Fruit fly (Drosophila melanogaster) whole organism, embryonic: ENCODE data around the gene CG43294.

Experiments
- Adf1 ChIP-seq: fragments of 200-800 bp; sonication (Bioruptor generic); IDR thresholded peaks from 2 replicates; pipeline ENCODE4 v1.3.6; 2022; ENCODE audit warnings: missing biosample characterization, missing genetic modification characterization
- CG12769 ChIP-seq: fragments of 200-800 bp; sonication (Bioruptor generic); optimal IDR thresholded peaks from 2 replicates; lab custom pipeline; 2019; ENCODE audit warnings: missing biosample characterization, mild to moderate bottlenecking, missing genetic modification characterization, moderate library complexity
- CHES-1-like ChIP-seq: fragments of 200-800 bp; sonication (Bioruptor generic); optimal IDR thresholded peaks from 2 replicates; lab custom pipeline; 2016; ENCODE audit warnings: missing biosample characterization, missing genetic modification characterization
- Rx ChIP-seq: fragments of 200-800 bp; sonication (Bioruptor generic); IDR thresholded peaks from 2 replicates; pipeline ENCODE4 v1.3.6; 2022; ENCODE audit warnings: missing biosample characterization, missing genetic modification characterization
- TFAM ChIP-seq: fragments of 200-800 bp; sonication (Bioruptor generic); optimal IDR thresholded peaks from 2 replicates; lab custom pipeline; 2017; ENCODE audit warnings: missing biosample characterization, missing genetic modification characterization, inconsistent platforms
- maf-S ChIP-seq: fragments of 200-800 bp; sonication (Bioruptor generic); optimal IDR thresholded peaks from 2 replicates; lab custom pipeline; 2016; ENCODE audit warnings: missing biosample characterization, missing genetic modification characterization

DNA sequence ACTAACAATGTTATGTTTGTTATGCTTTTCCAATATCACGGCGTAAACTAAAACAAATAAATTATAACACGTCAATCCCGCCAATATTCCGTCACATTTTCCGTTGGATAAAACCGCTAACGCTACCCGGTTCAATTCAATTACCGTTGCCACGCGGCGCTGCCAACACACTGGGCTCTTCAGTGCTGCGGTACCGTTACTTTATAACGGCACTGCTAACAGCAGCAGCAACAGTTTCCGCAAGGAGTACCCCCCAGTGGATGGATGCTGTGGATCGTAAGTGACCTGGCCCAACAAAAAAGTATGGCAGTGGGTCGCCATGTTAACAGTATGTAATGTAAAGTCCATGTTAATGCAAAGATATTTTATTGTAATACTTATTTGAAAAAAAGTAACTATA, 19.4 kb upstream of the CG43294 start, which contains the start of gene CG44837:
- TF ChIP-seq Adf1 (GFP tag; lab: Robert Waterston, UW): no peak
- TF ChIP-seq TFAM (GFP tag; lab: Kevin White, UChicago): no peak
- no peak for TF ChIP-seq Rx
- no peak for TF ChIP-seq CHES-1-like (GFP tag; lab: Kevin White, UChicago)
- no peak for TF ChIP-seq CG12769
- no peak for TF ChIP-seq maf-S (GFP tag; lab: Kevin White, UChicago)
